Worm (Caenorhabditis elegans): ENCODE measurements around the gene C35D10.10.

C35D10.10 gene

ce11 chrIII:4866762-4867161, 5.2 kb upstream of the C35D10.10 start, which contains the start of gene C35D10.17:
TSS of gene C35D10.17 (plus strand) at chrIII:4867062.
- TF ChIP-seq php-3 (GFP tag; IDR thresholded peaks at IDR 0.05) (no peak), nhr-48 (tag; optimal IDR thresholded peaks at IDR 0.05) (no peak), nhr-237 (tag; optimal IDR thresholded peaks at IDR 0.05) (no peak), ceh-28 (tag; optimal IDR thresholded peaks at IDR 0.05) (no peak), lin-39 (tag; optimal IDR thresholded peaks at IDR 0.05) (no peak), spr-1 (tag; optimal IDR thresholded peaks at IDR 0.05) (no peak), zip-11 (GFP tag; IDR thresholded peaks at IDR 0.05) (no peak), skn-1 (tag; optimal IDR thresholded peaks at IDR 0.05) (no peak), nhr-11 (tag; optimal IDR thresholded peaks at IDR 0.05) (no peak), egl-43 (GFP tag; IDR thresholded peaks at IDR 0.05) (no peak), nhr-41 (GFP tag; IDR thresholded peaks at IDR 0.05) (no peak), F37D6.2 (tag; optimal IDR thresholded peaks at IDR 0.05) (no peak), ztf-7 (tag; optimal IDR thresholded peaks at IDR 0.05) (no peak), snpc-4 (tag; optimal IDR thresholded peaks at IDR 0.05) (no peak)

- no peak for TF ChIP-seq ceh-62 (tag; optimal IDR thresholded peaks at IDR 0.05)
Observed at ce11 chrIII:4863127-4863526, 1.5 kb upstream of the C35D10.10 start, which contains the start of gene coq-8. TSS of gene coq-8 (plus strand) at chrIII:4863427.

DNA sequence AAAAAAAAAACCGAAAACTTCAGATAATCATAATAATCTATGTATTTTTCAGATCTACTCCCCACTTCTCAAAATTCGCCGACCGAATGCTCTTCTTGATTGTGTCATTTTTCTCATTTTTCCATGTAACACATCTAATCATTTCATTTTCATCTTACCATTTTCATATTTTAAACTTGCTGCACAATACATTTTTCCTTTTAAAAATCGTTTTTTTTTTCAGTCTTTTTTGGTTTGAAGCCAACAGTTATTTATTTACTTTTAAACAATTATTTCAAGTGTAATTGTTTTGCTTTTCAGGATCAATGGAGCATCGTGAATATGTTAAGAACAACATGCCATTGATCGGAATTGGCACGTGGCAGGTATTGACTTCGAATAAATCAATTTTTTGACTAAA, 2.6 kb downstream of the C35D10.10 start, which contains the start of gene C35D10.6:
TSS of gene C35D10.6 (plus strand) at position 301 of the 400 bp plus-strand sequence.
- TF ChIP-seq lin-29 (GFP tag; IDR thresholded peaks at IDR 0.05) = no peak
- TF ChIP-seq ZK337.2 (GFP tag; IDR thresholded peaks at IDR 0.05) = no peak
- no peak for TF ChIP-seq lin-15B (tag; optimal IDR thresholded peaks at IDR 0.05)
- no peak for TF ChIP-seq ama-1 (optimal IDR thresholded peaks at IDR 0.05)
- no peak for TF ChIP-seq spr-1 (tag; optimal IDR thresholded peaks at IDR 0.05)
- TF ChIP-seq snpc-4 (tag; optimal IDR thresholded peaks at IDR 0.05) = no peak
- no peak for TF ChIP-seq attf-4 (tag; optimal IDR thresholded peaks at IDR 0.05)
- no peak for TF ChIP-seq hif-1 (tag; optimal IDR thresholded peaks at IDR 0.05)
- TF ChIP-seq nhr-111 (GFP tag; optimal IDR thresholded peaks at IDR 0.05) = no peak
- TF ChIP-seq vab-7 (GFP tag; IDR thresholded peaks at IDR 0.05) = no peak
- no peak for TF ChIP-seq lin-1 (GFP tag; IDR thresholded peaks at IDR 0.05)

ce11 chrIII:4856992-4857391, 4.6 kb downstream of the C35D10.10 start:
- TF ChIP-seq ceh-82 (tag; optimal IDR thresholded peaks at IDR 0.05) (no peak), unc-62 (GFP tag; optimal IDR thresholded peaks at IDR 0.05 in 1 of 2) (peak in 1 of 2 experiments; percentile 98), unc-62 (tag; optimal IDR thresholded peaks at IDR 0.05) (no peak), fos-1 (tag; optimal IDR thresholded peaks at IDR 0.05) (no peak)

- TF ChIP-seq lin-38 (GFP tag; IDR thresholded peaks at IDR 0.05) (peak; percentile 35; the same call in 1 of the 2 replicates), hlh-30 (tag; optimal IDR thresholded peaks at IDR 0.05; ENCODE audit: insufficient read depth) (no peak)
Observed at ce11 chrIII:4856109-4856508, 5.5 kb downstream of the C35D10.10 start, which contains the start of gene C35D10.7. TSS of gene C35D10.7 (plus strand) at chrIII:4856193.

DNA sequence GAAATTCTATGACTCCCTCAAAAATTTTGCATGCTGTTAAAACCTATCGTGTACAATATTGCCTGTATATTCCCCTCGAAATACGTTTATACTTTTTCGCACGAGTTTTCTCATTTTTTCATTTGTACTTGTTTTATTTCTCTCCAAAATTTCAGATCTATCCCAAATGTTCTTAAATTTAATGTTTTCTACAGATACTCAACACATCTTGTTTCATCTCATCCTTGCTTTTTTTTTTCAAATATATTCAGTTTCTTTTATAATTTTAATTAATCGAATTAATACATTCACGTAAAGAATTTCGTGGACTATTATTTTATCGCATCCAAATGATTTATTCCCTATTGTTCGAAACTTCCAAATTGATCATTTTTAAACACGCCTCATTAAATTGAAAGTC, 6.7 kb downstream of the C35D10.10 start, which contains the start of gene C35D10.8:
TSS of gene C35D10.8 (plus strand) at position 301 of the 400 bp plus-strand sequence.
- TF ChIP-seq zag-1 (tag; optimal IDR thresholded peaks at IDR 0.05) (no peak), daf-19 (GFP tag; conservative IDR thresholded peaks at IDR 0.05) (no peak), mdl-1 (tag; optimal IDR thresholded peaks at IDR 0.05) (no peak), cey-2 (tag; optimal IDR thresholded peaks at IDR 0.05; ENCODE audit: borderline replicate concordance, insufficient read depth) (no peak), madf-9 (GFP tag; conservative IDR thresholded peaks at IDR 0.05) (no peak), zip-2 (tag; optimal IDR thresholded peaks at IDR 0.05) (no peak), gei-8 (GFP tag; optimal IDR thresholded peaks at IDR 0.05) (no peak), lin-39 (tag; optimal IDR thresholded peaks at IDR 0.05) (no peak), ceh-44 (GFP tag; IDR thresholded peaks at IDR 0.05) (no peak), lin-38 (GFP tag; IDR thresholded peaks at IDR 0.05) (no peak), spr-1 (tag; optimal IDR thresholded peaks at IDR 0.05) (no peak), nhr-76 (tag; optimal IDR thresholded peaks at IDR 0.05) (no peak), ZK337.2 (GFP tag; IDR thresholded peaks at IDR 0.05) (no peak), madf-5 (GFP tag; IDR thresholded peaks at IDR 0.05) (no peak), F44E2.7 (GFP tag; IDR thresholded peaks at IDR 0.05) (no peak), unc-62 (GFP tag; optimal IDR thresholded peaks at IDR 0.05 in 1 of 2) (no peak), unc-62 (tag; optimal IDR thresholded peaks at IDR 0.05) (no peak), nhr-42 (GFP tag; IDR thresholded peaks at IDR 0.05) (no peak)

All from whole organism, L4 larva.